Fruit fly (Drosophila melanogaster) Kc167 (cell line): ENCODE results near the gene Hecw.

ENCODE experiments used
- Myc ChIP-seq: fragments of >200 bp; optimal IDR thresholded peaks from 2 replicates; lab custom pipeline; 2017; ENCODE audit warnings: missing external identifiers
- Sin3A ChIP-seq: fragments of >200 bp; optimal IDR thresholded peaks from 2 replicates; lab custom pipeline; 2018; ENCODE audit warnings: missing external identifiers
- h ChIP-seq: fragments of >200 bp; optimal IDR thresholded peaks from 3 replicates; lab custom pipeline; 2018; ENCODE audit warnings: missing external identifiers
- psq ChIP-seq: fragments of >200 bp; optimal IDR thresholded peaks from 2 replicates; lab custom pipeline; 2017; ENCODE audit warnings: missing external identifiers
- ttk ChIP-seq: sonication (Bioruptor generic); optimal IDR thresholded peaks from 2 replicates; lab custom pipeline; 2017; ENCODE audit warnings: missing external identifiers

DNA sequence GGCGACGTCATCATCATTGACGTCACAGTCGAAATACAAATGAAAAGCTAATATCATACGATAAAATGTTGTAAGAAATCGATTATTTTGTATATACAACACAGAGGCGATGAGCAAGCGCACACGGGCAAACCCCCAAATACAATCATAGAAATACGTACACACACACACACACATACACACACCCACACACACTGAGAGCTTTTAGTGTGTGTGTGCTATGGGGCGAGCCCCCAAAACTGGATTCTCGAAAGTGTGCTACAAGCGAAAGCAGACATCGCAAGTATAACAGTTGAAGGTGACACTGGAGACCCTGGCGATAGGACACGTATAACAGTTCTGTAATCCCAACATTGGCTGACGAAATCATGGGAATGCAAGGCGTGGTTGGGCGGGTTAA, 26.9 kb upstream of the Hecw start:
- no peak for TF ChIP-seq h (lab: Kevin White, UChicago)
- TF ChIP-seq psq (lab: Kevin White, UChicago) = no peak
- no peak for TF ChIP-seq ttk (lab: Kevin White, UChicago)
- TF ChIP-seq Myc (lab: Kevin White, UChicago) = no peak
- no peak for TF ChIP-seq Sin3A (lab: Kevin White, UChicago)
